Fruit fly (Drosophila melanogaster) whole organism, embryonic: ENCODE data around the gene Shmt.

Experiments
- Aef1 ChIP-seq: fragments of 200-800 bp; sonication (Bioruptor generic); IDR thresholded peaks from 3 replicates; pipeline ENCODE4 v1.3.6; 2022; ENCODE audit warnings: missing biosample characterization, missing genetic modification characterization
- CG10209 ChIP-seq: fragments of 200-800 bp; sonication (Bioruptor generic); optimal IDR thresholded peaks from 3 replicates; lab custom pipeline; 2017; ENCODE audit warnings: missing biosample characterization, mild to moderate bottlenecking, missing genetic modification characterization, missing genetic modification reagents
- CG1024 ChIP-seq: fragments of 200-800 bp; sonication (Bioruptor generic); IDR thresholded peaks from 2 replicates; pipeline ENCODE4 v1.3.6; 2022; ENCODE audit warnings: missing biosample characterization, missing genetic modification characterization
- CG10431 ChIP-seq: fragments of 200-800 bp; sonication (Bioruptor generic); optimal IDR thresholded peaks from 3 replicates; lab custom pipeline; 2018; ENCODE audit warnings: missing biosample characterization, mild to moderate bottlenecking, missing genetic modification characterization
- CG11085 ChIP-seq: fragments of 200-800 bp; sonication (Bioruptor generic); IDR thresholded peaks from 2 replicates; pipeline ENCODE4 v1.3.6; 2022; ENCODE audit warnings: missing biosample characterization, missing genetic modification characterization
- CG12236 ChIP-seq: fragments of 200-800 bp; sonication (Bioruptor generic); optimal IDR thresholded peaks from 2 replicates; lab custom pipeline; 2016; ENCODE audit warnings: missing biosample characterization, missing genetic modification characterization
- CG13624 ChIP-seq: fragments of 200-800 bp; sonication (Bioruptor generic); optimal IDR thresholded peaks from 2 replicates; lab custom pipeline; 2016; ENCODE audit warnings: missing biosample characterization, missing genetic modification characterization
- CG1603 ChIP-seq: fragments of 200-800 bp; sonication (Bioruptor generic); optimal IDR thresholded peaks from 2 replicates; lab custom pipeline; 2019; ENCODE audit warnings: missing biosample characterization, mild to moderate bottlenecking, missing genetic modification characterization, moderate library complexity
- CG16813 ChIP-seq: fragments of 200-800 bp; sonication (Bioruptor generic); IDR thresholded peaks from 3 replicates; pipeline ENCODE4 v1.3.6; 2022; ENCODE audit warnings: missing biosample characterization, missing genetic modification characterization; ENCODE audit not compliant: partially characterized antibody
- CG2199 ChIP-seq: fragments of 200-800 bp; sonication (Bioruptor generic); IDR thresholded peaks from 3 replicates; pipeline ENCODE4 v1.3.6; 2022; ENCODE audit warnings: missing biosample characterization, missing genetic modification characterization
- CG2678 ChIP-seq: fragments of 200-800 bp; sonication (Bioruptor generic); optimal IDR thresholded peaks from 3 replicates; lab custom pipeline; 2019; ENCODE audit warnings: missing biosample characterization, mild to moderate bottlenecking, missing genetic modification characterization, moderate library complexity
- CG3847 ChIP-seq: fragments of 200-800 bp; sonication (Bioruptor generic); IDR thresholded peaks from 2 replicates; pipeline ENCODE4 v1.3.6; 2022; ENCODE audit warnings: missing biosample characterization, missing genetic modification characterization
- CG4424 ChIP-seq: fragments of 200-800 bp; sonication (Bioruptor generic); optimal IDR thresholded peaks from 3 replicates; lab custom pipeline; 2016; ENCODE audit warnings: missing biosample characterization, missing genetic modification characterization
- CG5245 ChIP-seq: fragments of 200-800 bp; sonication (Bioruptor generic); optimal IDR thresholded peaks from 3 replicates; lab custom pipeline; 2016; ENCODE audit warnings: missing biosample characterization, missing genetic modification characterization
- CG6689 ChIP-seq: fragments of 200-800 bp; sonication (Bioruptor generic); IDR thresholded peaks from 2 replicates; pipeline ENCODE4 v1.3.6; 2022; ENCODE audit warnings: missing biosample characterization, missing genetic modification characterization
- CG6765 ChIP-seq: fragments of 200-800 bp; sonication (Bioruptor generic); optimal IDR thresholded peaks from 3 replicates; lab custom pipeline; 2017; ENCODE audit warnings: missing biosample characterization, mild to moderate bottlenecking, missing genetic modification characterization
- CG7556 ChIP-seq: fragments of 200-800 bp; sonication (Bioruptor generic); optimal IDR thresholded peaks from 2 replicates; lab custom pipeline; 2017; ENCODE audit warnings: missing biosample characterization, mild to moderate bottlenecking, missing genetic modification characterization
- CG7786 ChIP-seq: fragments of 200-800 bp; sonication (Bioruptor generic); optimal IDR thresholded peaks from 2 replicates; lab custom pipeline; 2016; ENCODE audit warnings: missing biosample characterization, missing genetic modification characterization
- CG8478 ChIP-seq: fragments of >200 bp; optimal IDR thresholded peaks from 2 replicates; lab custom pipeline; 2018
- CHES-1-like ChIP-seq: fragments of 200-800 bp; sonication (Bioruptor generic); optimal IDR thresholded peaks from 2 replicates; lab custom pipeline; 2016; ENCODE audit warnings: missing biosample characterization, missing genetic modification characterization
- CTCF ChIP-seq: fragments of 200-800 bp; sonication (Bioruptor generic); optimal IDR thresholded peaks from 2 replicates; lab custom pipeline; 2017; ENCODE audit warnings: missing biosample characterization, mild to moderate bottlenecking, missing genetic modification characterization, moderate library complexity
- Dad ChIP-seq: fragments of 200-800 bp; sonication (Bioruptor generic); optimal IDR thresholded peaks from 3 replicates; lab custom pipeline; 2016; ENCODE audit warnings: missing biosample characterization, missing genetic modification characterization
- Dip2 ChIP-seq: fragments of 200-800 bp; sonication (Bioruptor generic); IDR thresholded peaks from 2 replicates; pipeline ENCODE4 v1.3.6; 2022; ENCODE audit warnings: missing biosample characterization, missing genetic modification characterization
- E2f2 ChIP-seq: fragments of 200-800 bp; sonication (Bioruptor generic); IDR thresholded peaks from 2 replicates; pipeline ENCODE4 v1.3.6; 2022; ENCODE audit warnings: missing biosample characterization, missing genetic modification characterization
- ERR ChIP-seq: fragments of 200-800 bp; sonication (Bioruptor generic); optimal IDR thresholded peaks from 2 replicates; lab custom pipeline; 2016; ENCODE audit warnings: missing biosample characterization, missing genetic modification characterization
- Fer3 ChIP-seq: fragments of 200-800 bp; sonication (Bioruptor generic); optimal IDR thresholded peaks from 2 replicates; lab custom pipeline; 2018; ENCODE audit warnings: missing biosample characterization, mild to moderate bottlenecking, missing genetic modification characterization, moderate library complexity
- Hand ChIP-seq: fragments of 200-800 bp; sonication (Bioruptor generic); optimal IDR thresholded peaks from 2 replicates; lab custom pipeline; 2017; ENCODE audit warnings: mild to moderate bottlenecking, missing biosample characterization, missing genetic modification reagents, missing genetic modification characterization
- Hmr ChIP-seq: fragments of 200-800 bp; sonication (Bioruptor generic); optimal IDR thresholded peaks from 3 replicates; lab custom pipeline; 2017; ENCODE audit warnings: mild to moderate bottlenecking, missing biosample characterization, missing genetic modification reagents, missing genetic modification characterization
- Lhr ChIP-seq: fragments of 200-800 bp; sonication (Bioruptor generic); optimal IDR thresholded peaks from 3 replicates; lab custom pipeline; 2017; ENCODE audit warnings: mild to moderate bottlenecking, missing biosample characterization, missing genetic modification reagents, missing genetic modification characterization
- Meics ChIP-seq: fragments of 200-800 bp; sonication (Bioruptor generic); optimal IDR thresholded peaks from 2 replicates; lab custom pipeline; 2017; ENCODE audit warnings: missing biosample characterization, mild to moderate bottlenecking, missing genetic modification characterization
- NC2β ChIP-seq: fragments of 200-800 bp; sonication (Bioruptor generic); optimal IDR thresholded peaks from 2 replicates; lab custom pipeline; 2016; ENCODE audit warnings: missing biosample characterization, missing genetic modification characterization
- NfI ChIP-seq: fragments of 200-800 bp; sonication (Bioruptor generic); optimal IDR thresholded peaks from 3 replicates; lab custom pipeline; 2018; ENCODE audit warnings: missing biosample characterization, mild to moderate bottlenecking, missing genetic modification characterization, moderate library complexity
- Taf1 ChIP-seq: fragments of 200-800 bp; sonication (Bioruptor generic); IDR thresholded peaks from 2 replicates; pipeline ENCODE4 v1.3.6; 2022; ENCODE audit warnings: missing biosample characterization, missing genetic modification characterization
- Vsx1 ChIP-seq: fragments of 200-800 bp; sonication (Bioruptor generic); optimal IDR thresholded peaks from 2 replicates; lab custom pipeline; 2017; ENCODE audit warnings: missing biosample characterization, mild to moderate bottlenecking, missing genetic modification characterization, missing genetic modification reagents
- ab ChIP-seq: fragments of 200-800 bp; sonication (Bioruptor generic); optimal IDR thresholded peaks from 2 replicates; lab custom pipeline; 2016; ENCODE audit warnings: missing biosample characterization, missing genetic modification characterization
- amos ChIP-seq: fragments of 200-800 bp; sonication (Bioruptor generic); IDR thresholded peaks from 2 replicates; pipeline ENCODE4 v1.3.6; 2022; ENCODE audit warnings: missing biosample characterization, missing genetic modification characterization; ENCODE audit not compliant: partially characterized antibody
- az2 ChIP-seq: fragments of 200-800 bp; sonication (Bioruptor generic); optimal IDR thresholded peaks from 3 replicates; lab custom pipeline; 2016; ENCODE audit warnings: missing biosample characterization, missing genetic modification characterization
- br ChIP-seq: fragments of >200 bp; optimal IDR thresholded peaks from 2 replicates; lab custom pipeline; 2017
- cad ChIP-seq: fragments of >200 bp; optimal IDR thresholded peaks from 2 replicates; lab custom pipeline; 2017; ENCODE audit warnings: missing biosample characterization, missing genetic modification characterization
- dimm ChIP-seq: fragments of 200-800 bp; sonication (Bioruptor generic); IDR thresholded peaks from 2 replicates; pipeline ENCODE4 v1.3.6; 2022; ENCODE audit warnings: missing biosample characterization, missing genetic modification characterization
- exex ChIP-seq: fragments of 200-800 bp; sonication (Bioruptor generic); optimal IDR thresholded peaks from 4 replicates; lab custom pipeline; 2018; ENCODE audit warnings: missing biosample characterization, mild to moderate bottlenecking, missing genetic modification characterization, moderate library complexity
- fru ChIP-seq: fragments of >200 bp; optimal IDR thresholded peaks from 2 replicates; lab custom pipeline; 2017
- gcm ChIP-seq: fragments of 200-800 bp; sonication (Bioruptor generic); optimal IDR thresholded peaks from 2 replicates; lab custom pipeline; 2019; ENCODE audit warnings: missing biosample characterization, mild to moderate bottlenecking, missing genetic modification characterization, moderate library complexity
- gfzf ChIP-seq: fragments of 200-800 bp; sonication (Bioruptor generic); optimal IDR thresholded peaks from 2 replicates; lab custom pipeline; 2016; ENCODE audit warnings: missing biosample characterization, mild to moderate bottlenecking, missing genetic modification characterization, moderate library complexity
- ind ChIP-seq: fragments of 200-800 bp; sonication (Bioruptor generic); optimal IDR thresholded peaks from 3 replicates; lab custom pipeline; 2016; ENCODE audit warnings: missing biosample characterization, missing genetic modification characterization
- jigr1 ChIP-seq: fragments of 200-800 bp; sonication (Bioruptor generic); IDR thresholded peaks from 3 replicates; pipeline ENCODE4 v1.3.6; 2022; ENCODE audit warnings: missing biosample characterization, missing genetic modification characterization
- lab ChIP-seq: fragments of 200-800 bp; sonication (Bioruptor generic); optimal IDR thresholded peaks from 3 replicates; lab custom pipeline; 2017; ENCODE audit warnings: missing biosample characterization, missing genetic modification characterization, mild to moderate bottlenecking, moderate library complexity, missing genetic modification reagents
- maf-S ChIP-seq: fragments of 200-800 bp; sonication (Bioruptor generic); optimal IDR thresholded peaks from 2 replicates; lab custom pipeline; 2016; ENCODE audit warnings: missing biosample characterization, missing genetic modification characterization
- org-1 ChIP-seq: fragments of 200-800 bp; sonication (Bioruptor generic); optimal IDR thresholded peaks from 2 replicates; lab custom pipeline; 2017; ENCODE audit warnings: missing biosample characterization, missing genetic modification characterization
- ro ChIP-seq: fragments of 200-800 bp; sonication (Bioruptor generic); IDR thresholded peaks from 2 replicates; pipeline ENCODE4 v1.3.6; 2022; ENCODE audit warnings: missing biosample characterization, missing genetic modification characterization
- sna ChIP-seq: fragments of 200-800 bp; sonication (Bioruptor generic); IDR thresholded peaks from 2 replicates; pipeline ENCODE4 v1.3.6; 2022; ENCODE audit warnings: missing biosample characterization, missing genetic modification characterization; ENCODE audit not compliant: partially characterized antibody
- trh ChIP-seq: fragments of 200-800 bp; sonication (Bioruptor generic); optimal IDR thresholded peaks from 2 replicates; lab custom pipeline; 2016; ENCODE audit warnings: missing biosample characterization, missing genetic modification characterization
- yki ChIP-seq: fragments of >200 bp; optimal IDR thresholded peaks from 3 replicates; lab custom pipeline; 2018

Gene Shmt

DNA sequence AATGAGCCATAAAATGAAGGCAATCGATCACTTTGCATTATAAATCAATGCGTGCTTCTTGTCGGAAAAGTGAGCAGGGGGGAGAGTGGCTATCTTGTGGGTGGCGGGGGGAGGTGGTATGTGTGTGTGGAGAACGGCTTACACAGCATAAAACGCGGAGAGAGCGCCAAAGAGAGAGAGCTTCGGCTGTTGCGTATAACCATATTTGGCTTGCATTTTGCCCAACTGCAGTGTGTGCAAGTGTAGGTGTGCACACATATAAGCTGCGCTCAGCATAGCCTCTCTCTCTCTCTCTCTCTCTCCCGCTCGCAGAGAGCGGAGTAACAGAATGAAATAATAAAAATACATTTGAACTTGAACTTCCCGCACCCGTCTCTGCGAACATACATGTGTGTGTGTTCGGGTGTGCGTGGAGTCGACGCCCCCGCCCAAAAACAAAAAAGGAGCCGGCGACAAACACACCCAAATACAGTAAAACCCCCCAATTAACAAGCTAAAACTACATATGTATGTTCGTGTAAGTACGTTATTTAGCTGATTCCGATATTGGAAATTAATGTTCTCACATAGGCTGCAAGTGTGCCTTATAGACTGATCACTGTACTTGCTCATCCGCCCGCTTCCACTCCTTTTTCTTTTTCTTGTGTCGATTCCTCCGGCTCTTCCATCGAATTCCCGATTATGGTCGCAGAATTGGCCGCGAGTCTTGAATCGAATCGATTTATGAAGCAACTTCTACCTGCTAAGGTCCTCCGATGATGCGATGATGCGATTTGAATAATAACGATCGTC lies 29.6 kb downstream of the Shmt start (continued):
- no peak for TF ChIP-seq NfI
- TF ChIP-seq amos = no peak
- peak; percentile 84 for TF ChIP-seq yki
- TF ChIP-seq CG6689 = no peak
- no peak for TF ChIP-seq CG11085
- no peak for TF ChIP-seq ro (GFP tag; lab: Robert Waterston, UW)
- no peak for TF ChIP-seq CG16813
- TF ChIP-seq CG5245 (GFP tag; lab: Kevin White, UChicago) = no peak
- TF ChIP-seq CTCF (GFP tag; lab: Kevin White, UChicago) = no peak
- no peak for TF ChIP-seq Aef1 (GFP tag; lab: Robert Waterston, UW)
- no peak for TF ChIP-seq CG12236 (GFP tag; lab: Kevin White, UChicago)
- 0 out of 2 replicates have a peak, but pooled peaks have one; percentile 19 for TF ChIP-seq sna (GFP tag; lab: Robert Waterston, UW)
- no peak for TF ChIP-seq ab (GFP tag; lab: Kevin White, UChicago)
- no peak for TF ChIP-seq E2f2 (GFP tag; lab: Robert Waterston, UW)
- TF ChIP-seq CG10431 (GFP tag; lab: Kevin White, UChicago) = no peak
- no peak for TF ChIP-seq CG6765 (GFP tag; lab: Kevin White, UChicago)
- no peak for TF ChIP-seq fru
- TF ChIP-seq CG7786 = peak; percentile 34
- TF ChIP-seq CG1603 (tag; lab: Kevin White, UChicago) = peak; percentile 27
- no peak for TF ChIP-seq ERR (GFP tag; lab: Kevin White, UChicago)
- TF ChIP-seq gfzf (GFP tag; lab: Kevin White, UChicago) = no peak
- no peak for TF ChIP-seq maf-S (GFP tag; lab: Kevin White, UChicago)
- TF ChIP-seq Meics (GFP tag; lab: Kevin White, UChicago) = no peak
- TF ChIP-seq CG7556 (GFP tag; lab: Kevin White, UChicago) = no peak
- no peak for TF ChIP-seq Dip2 (GFP tag; lab: Robert Waterston, UW)
- no peak for TF ChIP-seq Lhr
- TF ChIP-seq CG4424 (GFP tag; lab: Kevin White, UChicago) = no peak
- TF ChIP-seq CG3847 = no peak
- no peak for TF ChIP-seq az2 (GFP tag; lab: Kevin White, UChicago)
- no peak for TF ChIP-seq CG13624 (GFP tag; lab: Kevin White, UChicago)
- no peak for TF ChIP-seq jigr1
- TF ChIP-seq Vsx1 = no peak
- no peak for TF ChIP-seq CG8478 (lab: Kevin White, UChicago)
- TF ChIP-seq dimm (GFP tag; lab: Robert Waterston, UW) = no peak
- TF ChIP-seq Fer3 (tag; lab: Kevin White, UChicago) = no peak
- TF ChIP-seq NC2β (GFP tag; lab: Kevin White, UChicago) = no peak
- TF ChIP-seq org-1 (GFP tag; lab: Kevin White, UChicago) = no peak
- no peak for TF ChIP-seq Taf1
- no peak for TF ChIP-seq br (lab: Kevin White, UChicago)
- TF ChIP-seq CG10209 (GFP tag; lab: Kevin White, UChicago) = no peak
- TF ChIP-seq gcm (GFP tag; lab: Kevin White, UChicago) = peak; percentile 29
- TF ChIP-seq Hand = no peak
- no peak for TF ChIP-seq cad (GFP tag; lab: Kevin White, UChicago)
- TF ChIP-seq lab = peak; percentile 55
- TF ChIP-seq trh (GFP tag; lab: Kevin White, UChicago) = no peak
- TF ChIP-seq Dad (GFP tag; lab: Kevin White, UChicago) = no peak
- no peak for TF ChIP-seq exex
- peak; percentile 7 for TF ChIP-seq ind (GFP tag; lab: Kevin White, UChicago)
- no peak for TF ChIP-seq Hmr
- TF ChIP-seq CHES-1-like (GFP tag; lab: Kevin White, UChicago) = no peak
- TF ChIP-seq CG1024 = no peak
- no peak for TF ChIP-seq CG2199
- peak; percentile 7 for TF ChIP-seq CG2678 (tag; lab: Kevin White, UChicago)
